Worm (Caenorhabditis elegans) whole organism, early embryonic: ENCODE measurements around the gene C16D9.1.

ENCODE experiments used
- B0310.2 ChIP-seq: sonication (generic microtip); optimal IDR thresholded peaks from 2 replicates; lab custom pipeline; 2016; ENCODE audit warnings: mild to moderate bottlenecking, missing genetic modification characterization, missing compliant biosample characterization
- ama-1 ChIP-seq: fragments of 150-350 bp; optimal IDR thresholded peaks from 2 replicates; lab custom pipeline; 2014
- ceh-36 ChIP-seq: sonication (generic microtip); optimal IDR thresholded peaks from 2 replicates; lab custom pipeline; 2016; ENCODE audit warnings: missing genetic modification characterization, inconsistent platforms, missing compliant biosample characterization
- ets-7 ChIP-seq: sonication (generic microtip); optimal IDR thresholded peaks from 2 replicates; lab custom pipeline; 2016; ENCODE audit warnings: missing genotype, missing genetic modification characterization, missing compliant biosample characterization
- hmg-4 ChIP-seq: fragments of 200-800 bp; sonication (Bioruptor generic); optimal IDR thresholded peaks from 2 replicates; lab custom pipeline; 2018; ENCODE audit warnings: mild to moderate bottlenecking, missing genetic modification characterization, missing compliant biosample characterization
- pes-1 ChIP-seq: fragments of 200-800 bp; sonication (Bioruptor generic); IDR thresholded peaks from 2 replicates; pipeline ENCODE4 v1.3.6; 2022; ENCODE audit warnings: missing genetic modification reagents, missing genetic modification characterization, missing compliant biosample characterization
- scrt-1 ChIP-seq: fragments of 200-800 bp; sonication (Bioruptor generic); IDR thresholded peaks from 2 replicates; pipeline ENCODE4 v1.3.6; 2022; ENCODE audit warnings: missing genetic modification characterization, missing compliant biosample characterization
- sea-1 ChIP-seq: fragments of 200-800 bp; sonication (Bioruptor generic); conservative IDR thresholded peaks from 2 replicates; pipeline ENCODE4 v1.3.6; 2022; ENCODE audit warnings: missing genetic modification characterization, missing compliant biosample characterization

DNA sequence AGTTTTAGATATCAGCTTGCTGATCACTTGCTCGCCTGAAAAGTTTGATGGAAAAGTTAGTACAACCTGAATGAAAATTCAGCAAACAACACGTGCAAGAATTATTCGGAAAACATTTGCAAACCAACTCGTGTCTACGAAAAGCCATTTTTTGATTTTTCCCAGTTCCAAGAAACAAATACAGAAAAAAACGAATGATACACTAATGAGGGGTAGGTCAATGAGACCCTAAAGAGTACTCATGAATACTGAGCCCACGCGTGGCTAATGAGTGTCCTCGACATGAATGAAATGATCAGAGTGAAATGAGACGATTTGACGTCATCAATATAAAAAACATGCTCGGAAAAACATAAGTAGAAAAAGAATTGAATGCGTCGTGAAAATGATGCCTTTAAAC lies 47.1 kb upstream of the C16D9.1 start:
- TF ChIP-seq ceh-36 (tag; lab: Kevin White, UChicago) (no peak), pes-1 (GFP tag; lab: Robert Waterston, UW) (no peak), scrt-1 (GFP tag; lab: Robert Waterston, UW) (no peak), sea-1 (GFP tag; lab: Robert Waterston, UW) (no peak), hmg-4 (GFP tag; lab: Kevin White, UChicago) (no peak), B0310.2 (tag; lab: Kevin White, UChicago) (no peak), ets-7 (tag; lab: Kevin White, UChicago) (no peak), ama-1 (lab: Kevin White, UChicago) (no peak)
